Worm (Caenorhabditis elegans): ENCODE data around the gene icap-1.

icap-1 gene

DNA sequence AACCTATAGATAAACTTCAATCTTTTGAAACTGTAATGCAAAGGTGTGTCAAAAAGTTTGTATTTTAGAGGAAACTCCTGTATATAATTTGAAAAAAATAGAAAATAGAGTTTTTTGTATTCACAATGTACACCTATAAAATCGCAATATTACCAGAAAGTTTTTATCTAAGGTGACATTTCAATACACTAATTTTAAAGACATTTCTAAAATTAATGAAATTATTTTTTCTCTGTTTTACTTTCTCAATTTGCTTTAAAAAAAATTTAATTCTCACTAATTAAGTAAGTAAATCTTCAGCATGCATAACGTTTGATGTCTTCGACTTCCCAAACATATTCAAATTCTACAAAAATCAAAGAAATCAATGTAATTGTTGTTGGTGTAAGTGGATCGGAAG lies 40.8 kb upstream of the icap-1 start, which contains the start of gene rga-5:
rga-5 (plus strand) TSS at position 301 of the 400 bp plus-strand sequence.
- TF ChIP-seq lin-26 (GFP tag; IDR thresholded peaks at IDR 0.05) (no peak), mel-28 (tag; optimal IDR thresholded peaks at IDR 0.05; ENCODE audit: borderline replicate concordance) (no peak), F55B11.4 (tag; optimal IDR thresholded peaks at IDR 0.05; ENCODE audit: borderline replicate concordance, insufficient read depth) (no peak), F23B12.7 (tag; optimal IDR thresholded peaks at IDR 0.05; ENCODE audit: insufficient read depth) (no peak), ztf-6 (GFP tag; IDR thresholded peaks at IDR 0.05) (no peak), ekl-4 (GFP tag; IDR thresholded peaks at IDR 0.05) (no peak), hlh-26 (GFP tag; conservative IDR thresholded peaks at IDR 0.05) (no peak), egl-44 (GFP tag; IDR thresholded peaks at IDR 0.05) (no peak), sptf-2 (GFP tag; optimal IDR thresholded peaks at IDR 0.05) (no peak), lag-1 (GFP tag; IDR thresholded peaks at IDR 0.05) (no peak)

DNA sequence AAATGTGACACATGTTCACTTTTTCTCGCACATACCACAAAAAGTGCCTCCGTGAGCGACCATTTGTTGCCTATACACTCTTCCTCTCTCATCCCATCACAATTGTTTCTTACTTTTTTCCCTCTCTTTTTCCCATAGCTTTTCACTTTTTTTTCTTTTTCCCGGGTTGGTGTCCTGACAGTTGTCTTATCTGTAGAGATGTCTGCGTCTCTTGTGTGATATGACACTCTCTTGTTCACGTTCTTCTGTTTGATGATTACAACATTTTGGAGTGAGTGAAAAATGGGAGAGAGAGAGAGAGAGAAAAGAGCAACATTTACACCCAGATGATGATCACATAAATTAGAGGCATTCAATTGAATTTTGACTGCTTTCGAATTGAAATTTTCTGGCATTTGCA lies 39.6 kb upstream of the icap-1 start:
- peak; percentile 7 for TF ChIP-seq ZK185.1 (tag; optimal IDR thresholded peaks at IDR 0.05; ENCODE audit: poor library complexity, severe bottlenecking)
- peak; percentile 22 for TF ChIP-seq F23B12.7 (tag; optimal IDR thresholded peaks at IDR 0.05; ENCODE audit: insufficient read depth)
- peak; percentile 95 for TF ChIP-seq nhr-80 (tag; optimal IDR thresholded peaks at IDR 0.05)
- peak; percentile 48 for TF ChIP-seq somi-1 (GFP tag; optimal IDR thresholded peaks at IDR 0.05)
- TF ChIP-seq snpc-4 (GFP tag; optimal IDR thresholded peaks at IDR 0.05) = no peak
- peak in 1 of 4 experiments; percentile 10 for TF ChIP-seq snpc-4 (tag; optimal IDR thresholded peaks at IDR 0.05)
- TF ChIP-seq T07F8.4 (tag; optimal IDR thresholded peaks at IDR 0.05) = no peak

DNA sequence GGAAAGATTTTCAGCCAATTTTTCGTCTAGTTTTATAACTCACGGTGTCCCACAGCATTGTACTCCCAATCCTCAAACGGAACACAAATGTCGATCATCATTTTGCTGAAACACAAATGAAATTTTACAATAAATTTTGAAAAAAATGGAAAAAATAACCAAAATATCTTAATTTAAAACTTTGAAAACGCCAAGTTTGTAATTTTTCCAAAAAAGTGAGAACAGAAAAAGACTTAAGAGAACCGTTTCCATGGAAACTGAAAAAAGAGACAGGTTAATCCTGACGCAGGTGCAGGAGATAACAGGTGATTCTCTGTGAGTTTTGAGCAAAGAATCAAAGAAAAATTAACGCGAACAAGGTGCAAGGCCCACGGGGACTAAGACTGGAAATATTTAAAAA lies 34.1 kb upstream of the icap-1 start, which contains the start of gene Y45F10D.15:
Y45F10D.15 (minus strand) TSS at position 101 of the 400 bp plus-strand sequence.
- TF ChIP-seq gei-17 (GFP tag; optimal IDR thresholded peaks at IDR 0.05) (no peak), ceh-79 (tag; optimal IDR thresholded peaks at IDR 0.05) (no peak), madf-8 (GFP tag; conservative IDR thresholded peaks at IDR 0.05) (no peak), ccch-3 (GFP tag; optimal IDR thresholded peaks at IDR 0.05) (no peak), snpc-3.4 (tag; optimal IDR thresholded peaks at IDR 0.05) (no peak), F49E8.2 (tag; optimal IDR thresholded peaks at IDR 0.05; ENCODE audit: insufficient read depth) (no peak), rec-8 (tag; optimal IDR thresholded peaks at IDR 0.05) (no peak), sea-2 (GFP tag; IDR thresholded peaks at IDR 0.05) (no peak)

DNA sequence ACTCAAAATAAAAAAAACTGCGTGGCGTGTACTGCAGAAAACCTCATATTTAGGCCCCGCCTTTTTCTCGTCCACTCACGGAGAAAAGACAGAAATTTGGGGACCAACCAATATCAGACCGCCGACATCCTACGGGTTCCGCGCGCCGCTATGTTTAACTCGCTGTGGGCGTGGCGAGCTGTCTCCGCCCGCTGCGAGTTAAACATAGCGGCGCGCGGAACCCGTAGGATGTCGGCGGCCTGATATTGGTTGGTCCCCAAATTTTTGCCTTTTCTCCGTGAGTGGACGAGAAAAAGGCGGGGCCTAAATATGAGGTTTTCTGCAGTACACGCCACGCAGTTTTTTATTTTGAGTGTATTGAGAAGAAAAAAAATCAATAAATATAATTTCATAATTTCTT lies 27.7 kb upstream of the icap-1 start:
- peak; percentile 83 for TF ChIP-seq snpc-4 (GFP tag; optimal IDR thresholded peaks at IDR 0.05)
- peak; percentile 71 to 97 (median 92) for TF ChIP-seq snpc-4 (tag; optimal IDR thresholded peaks at IDR 0.05)
- peak; percentile 58 for TF ChIP-seq snpc-1.1 (tag; optimal IDR thresholded peaks at IDR 0.05; ENCODE audit: insufficient read depth)
- TF ChIP-seq snpc-3.4 (tag; optimal IDR thresholded peaks at IDR 0.05) = peak; percentile 1
- peak; percentile 92; the same call in 1 of the 2 replicates for TF ChIP-seq attf-6 (GFP tag; IDR thresholded peaks at IDR 0.05)

DNA sequence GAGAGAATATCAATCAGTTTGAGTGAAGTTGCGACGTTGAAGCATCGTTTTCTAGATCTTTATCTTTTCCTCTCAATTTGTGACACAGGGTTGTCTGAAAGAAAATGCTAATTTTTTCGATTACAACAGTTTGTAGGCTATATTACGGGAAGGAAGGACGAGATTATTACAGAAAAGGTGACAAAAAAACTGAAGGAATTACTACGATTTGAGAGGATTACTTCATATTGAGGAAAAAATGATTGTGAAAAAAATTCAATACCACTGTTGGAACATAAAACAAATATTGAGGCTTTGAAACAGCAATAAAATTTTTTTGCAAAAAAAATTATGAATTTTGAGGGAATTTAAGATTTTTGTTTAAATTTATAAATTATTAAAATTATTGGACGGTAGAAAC lies 21.0 kb upstream of the icap-1 start, which contains the start of gene Y45F10D.14:
Y45F10D.14 (minus strand) TSS at position 101 of the 400 bp plus-strand sequence.
- no peak for TF ChIP-seq B0019.2 (GFP tag; conservative IDR thresholded peaks at IDR 0.05)
- no peak for TF ChIP-seq F37B4.10 (GFP tag; IDR thresholded peaks at IDR 0.05)
- TF ChIP-seq B0035.1 (tag; optimal IDR thresholded peaks at IDR 0.05) = no peak
- TF ChIP-seq sdz-38 (tag; optimal IDR thresholded peaks at IDR 0.05) = no peak
- TF ChIP-seq snpc-4 (GFP tag; optimal IDR thresholded peaks at IDR 0.05) = no peak
- peak in 1 of 4 experiments; percentile 25 for TF ChIP-seq snpc-4 (tag; optimal IDR thresholded peaks at IDR 0.05)
- TF ChIP-seq Y95B8A.8 (GFP tag; IDR thresholded peaks at IDR 0.05) = no peak

All from whole organism, young adult.